Worm (Caenorhabditis elegans): ENCODE measurements around the gene C52E2.3.

DNA sequence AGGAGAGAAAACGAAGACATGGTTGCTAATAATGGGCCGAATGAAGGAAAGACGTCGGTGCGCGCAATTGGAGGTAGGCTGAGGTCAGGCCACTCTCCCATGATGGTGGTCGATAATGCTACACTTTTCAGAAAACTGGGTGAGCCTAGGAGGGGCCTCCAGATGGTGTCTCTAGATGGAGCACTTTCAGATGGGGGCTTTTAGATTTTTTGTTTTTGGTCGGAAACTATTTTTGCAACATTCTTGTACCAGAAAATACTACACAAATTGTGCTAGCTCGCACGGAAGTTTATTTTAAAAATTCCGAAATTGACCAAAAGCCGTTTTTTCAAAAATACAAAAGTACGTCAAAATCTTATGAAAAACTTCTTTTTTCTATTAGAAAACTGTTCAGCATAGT is 32.7 kb upstream of the C52E2.3 start, which contains the start of gene fbxb-10:
- TF ChIP-seq eor-1 (tag; optimal IDR thresholded peaks at IDR 0.05) (no peak), unc-62 (GFP tag; optimal IDR thresholded peaks at IDR 0.05) (no peak)
